Fruit fly (Drosophila melanogaster): Measurements from ENCODE around the gene exex.
A peak's percentile ranks its signal among the peaks of the same experiment; 100 is the strongest.

exex gene

DNA sequence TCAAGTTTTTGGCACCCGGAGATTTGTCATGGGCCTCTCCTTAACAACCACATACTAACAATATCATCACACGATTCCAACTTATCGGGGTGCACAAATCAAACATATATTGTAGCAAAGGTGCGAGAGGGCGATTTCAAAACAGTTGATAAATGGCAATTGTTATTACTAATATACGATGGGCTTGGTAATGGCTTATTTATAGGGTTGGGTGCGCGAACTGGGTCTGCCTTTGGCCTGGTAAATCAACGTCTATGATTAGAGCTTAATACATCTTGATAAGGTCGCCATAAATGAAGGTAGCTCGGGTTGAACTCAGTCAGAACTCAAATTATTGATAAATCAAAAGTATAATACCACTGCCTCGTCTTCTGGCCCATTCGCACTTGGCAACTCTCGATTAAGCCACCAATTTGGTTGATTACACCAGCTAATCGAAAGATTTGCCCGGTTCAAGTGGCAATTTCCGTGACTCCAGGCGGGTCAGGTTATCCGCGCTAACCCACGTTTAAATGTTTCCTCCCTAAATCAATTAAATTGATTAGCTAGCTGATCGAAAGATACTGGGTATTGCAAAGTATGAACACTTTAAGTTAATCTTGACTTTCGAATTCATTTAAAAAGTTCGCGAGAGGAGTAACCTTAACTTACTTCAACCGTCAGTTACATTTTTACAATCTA is 7.3 kb upstream of the exex start (continued):
- TF ChIP-seq ken (GFP tag; IDR thresholded peaks at IDR 0.05) (no peak), grn (GFP tag; optimal IDR thresholded peaks at IDR 0.05) (peak; percentile 67), cwo (GFP tag; optimal IDR thresholded peaks at IDR 0.05) (peak; percentile 34), CG18599 (GFP tag; optimal IDR thresholded peaks at IDR 0.05) (peak; percentile 19), Hr78 (GFP tag; optimal IDR thresholded peaks at IDR 0.05) (peak in 1 of 2 experiments; percentile 21), lab (GFP tag; optimal IDR thresholded peaks at IDR 0.05) (peak; percentile 1), mirr (GFP tag; optimal IDR thresholded peaks at IDR 0.05) (peak; percentile 12), vfl (GFP tag; optimal IDR thresholded peaks at IDR 0.05) (no peak), pho (GFP tag; optimal IDR thresholded peaks at IDR 0.05) (no peak), CG34376 (GFP tag; optimal IDR thresholded peaks at IDR 0.05) (peak; percentile 91), CG13424 (tag; optimal IDR thresholded peaks at IDR 0.05) (no peak), eyg (GFP tag; optimal IDR thresholded peaks at IDR 0.05) (no peak), CG6254 (GFP tag; optimal IDR thresholded peaks at IDR 0.05) (no peak)

DNA sequence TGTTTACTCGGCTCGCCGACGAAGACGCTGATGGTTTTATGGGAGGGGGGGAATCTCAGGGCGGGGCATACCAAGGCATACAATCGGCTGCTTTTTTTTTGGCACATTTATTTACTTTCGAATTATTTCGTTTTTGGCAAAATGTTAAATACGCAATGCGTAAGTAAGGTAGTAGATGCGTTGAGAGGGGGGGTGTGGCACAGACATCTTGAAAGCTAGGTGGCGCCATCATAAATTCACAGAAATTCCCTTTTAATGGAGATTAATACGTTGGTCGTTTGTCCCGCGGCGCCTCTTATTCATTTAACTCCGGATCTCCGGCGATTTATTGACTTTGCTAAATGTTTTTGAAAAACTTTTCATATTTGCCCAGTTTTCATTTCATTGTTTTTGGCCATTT is 6.5 kb upstream of the exex start:
- TF ChIP-seq Dip2 (GFP tag; IDR thresholded peaks at IDR 0.05) (peak; percentile 84), gce (GFP tag; IDR thresholded peaks at IDR 0.05) (0 out of 3 replicates have a peak, but pooled peaks have one; percentile 34), crol (GFP tag; IDR thresholded peaks at IDR 0.05) (peak; percentile 82), hth (optimal IDR thresholded peaks at IDR 0.05) (no peak), ci (GFP tag; IDR thresholded peaks at IDR 0.05) (0 out of 3 replicates have a peak, but pooled peaks have one; percentile 36), CG11696 (GFP tag; IDR thresholded peaks at IDR 0.05) (peak; percentile 12; the same call in 1 of the 2 replicates), CTCF (GFP tag; optimal IDR thresholded peaks at IDR 0.05) (peak; percentile 87), otp (GFP tag; IDR thresholded peaks at IDR 0.05) (0 out of 3 replicates have a peak, but pooled peaks have one; percentile 13), CG9932 (GFP tag; IDR thresholded peaks at IDR 0.05) (no peak), CG2889 (GFP tag; IDR thresholded peaks at IDR 0.05) (no peak), TFAM (GFP tag; optimal IDR thresholded peaks at IDR 0.05) (no peak), CG2199 (GFP tag; IDR thresholded peaks at IDR 0.05) (0 out of 3 replicates have a peak, but pooled peaks have one; percentile 39), Side (GFP tag; optimal IDR thresholded peaks at IDR 0.05) (no peak), CG15011 (GFP tag; optimal IDR thresholded peaks at IDR 0.05) (no peak), wor (GFP tag; IDR thresholded peaks at IDR 0.05) (no peak), CG17328 (GFP tag; IDR thresholded peaks at IDR 0.05) (0 out of 2 replicates have a peak, but pooled peaks have one; percentile 9), Gug (GFP tag; IDR thresholded peaks at IDR 0.05) (no peak), CG5180 (GFP tag; optimal IDR thresholded peaks at IDR 0.05) (no peak), prd (optimal IDR thresholded peaks at IDR 0.05) (no peak), prd (GFP tag; IDR thresholded peaks at IDR 0.05) (0 out of 3 replicates have a peak, but pooled peaks have one; percentile 5)

DNA sequence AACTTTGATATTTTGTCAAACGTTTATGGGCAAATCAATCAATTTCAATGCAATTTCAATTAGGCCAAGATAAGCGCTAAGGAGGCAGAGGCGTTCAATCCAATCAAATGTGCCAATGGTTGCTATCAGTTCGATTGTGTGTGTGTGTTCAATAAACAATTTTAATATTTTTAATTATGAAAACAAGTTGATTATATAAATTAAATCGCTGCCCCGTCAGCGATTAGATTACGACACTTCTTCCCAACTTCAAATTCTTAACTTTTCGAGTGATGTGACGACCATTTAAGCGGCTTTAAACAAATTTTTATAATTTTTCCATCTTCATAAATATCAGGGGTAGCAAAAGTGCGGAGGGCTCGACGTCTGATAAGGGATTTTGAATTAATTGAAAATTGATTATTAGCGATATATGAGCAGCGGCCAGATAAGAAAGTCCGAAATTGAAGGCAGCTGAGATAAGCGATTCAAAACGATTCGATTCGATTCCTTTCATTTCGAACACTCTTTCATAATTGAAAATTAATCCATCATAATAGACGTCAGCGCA is 5.5 kb upstream of the exex start:
- TF ChIP-seq Mrtf (GFP tag; IDR thresholded peaks at IDR 0.05): no peak
- TF ChIP-seq Meics (GFP tag; optimal IDR thresholded peaks at IDR 0.05): no peak
- TF ChIP-seq h (optimal IDR thresholded peaks at IDR 0.05): no peak
- no peak for TF ChIP-seq lilli (GFP tag; optimal IDR thresholded peaks at IDR 0.05)
- TF ChIP-seq gro (GFP tag; optimal IDR thresholded peaks at IDR 0.05): peak; percentile 48
- TF ChIP-seq CG18599 (GFP tag; optimal IDR thresholded peaks at IDR 0.05): peak; percentile 41
- no peak for TF ChIP-seq wor (GFP tag; IDR thresholded peaks at IDR 0.05)
- TF ChIP-seq tna (GFP tag; IDR thresholded peaks at IDR 0.05; ENCODE audit: partially characterized antibody): no peak
- no peak for TF ChIP-seq CG1832 (GFP tag; optimal IDR thresholded peaks at IDR 0.05)
- no peak for TF ChIP-seq CG7357 (GFP tag; IDR thresholded peaks at IDR 0.05)
- no peak for TF ChIP-seq pb (GFP tag; optimal IDR thresholded peaks at IDR 0.05)
- TF ChIP-seq Vsx1 (GFP tag; optimal IDR thresholded peaks at IDR 0.05): no peak
- TF ChIP-seq Side (GFP tag; optimal IDR thresholded peaks at IDR 0.05): no peak
- no peak for TF ChIP-seq Dfd (GFP tag; optimal IDR thresholded peaks at IDR 0.05)
- TF ChIP-seq CG18619 (GFP tag; optimal IDR thresholded peaks at IDR 0.05): no peak
- no peak for TF ChIP-seq pum (GFP tag; optimal IDR thresholded peaks at IDR 0.05)
- no peak for TF ChIP-seq Usf (GFP tag; optimal IDR thresholded peaks at IDR 0.05)
- no peak for TF ChIP-seq D (optimal IDR thresholded peaks at IDR 0.05)
- TF ChIP-seq D (GFP tag; optimal IDR thresholded peaks at IDR 0.05): no peak
- TF ChIP-seq NC2α (GFP tag; optimal IDR thresholded peaks at IDR 0.05): no peak

Measured in whole organism, embryonic.